Fruit fly (Drosophila melanogaster): ENCODE data around the gene CG18249.

The CG18249 gene

DNA sequence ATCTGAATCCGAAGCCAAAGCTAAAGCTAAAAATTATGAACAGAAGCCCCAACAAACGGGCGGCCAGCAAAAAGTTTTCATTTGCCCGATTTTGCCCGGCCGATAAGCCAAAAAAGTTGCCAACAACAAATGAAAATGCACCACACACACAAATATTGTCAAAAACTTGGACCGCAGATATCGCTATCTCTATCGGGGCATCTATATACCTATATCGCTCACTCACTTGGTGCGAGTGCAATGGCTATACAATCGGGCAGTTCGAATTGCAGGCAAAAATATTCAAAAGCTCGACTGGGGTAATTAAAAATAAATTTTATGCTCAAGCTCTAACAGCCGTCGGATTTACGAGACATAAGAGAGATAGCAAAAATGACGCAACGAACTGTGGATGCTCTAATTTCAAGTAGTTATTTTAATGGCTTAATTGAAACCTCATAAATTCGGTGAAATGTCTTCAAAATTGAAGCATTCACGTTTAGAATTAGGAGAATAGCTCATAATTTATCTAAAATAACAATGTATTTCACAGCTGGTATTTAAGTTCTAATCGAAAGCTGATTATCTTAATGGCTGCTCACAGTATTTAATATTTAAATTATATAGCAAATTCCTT lies 43.8 kb upstream of the CG18249 start:
- TF ChIP-seq CG2678 (tag; optimal IDR thresholded peaks at IDR 0.05) (peak; percentile 25), CG15479 (GFP tag; optimal IDR thresholded peaks at IDR 0.05) (no peak), fru (optimal IDR thresholded peaks at IDR 0.05) (no peak), CG14014 (GFP tag; IDR thresholded peaks at IDR 0.05) (no peak), fd96Cb (tag; optimal IDR thresholded peaks at IDR 0.05) (no peak), row (GFP tag; IDR thresholded peaks at IDR 0.05) (peak; percentile 17; the same call in 1 of the 3 replicates), h (optimal IDR thresholded peaks at IDR 0.05) (no peak), CG30431 (GFP tag; optimal IDR thresholded peaks at IDR 0.05) (no peak), sima (GFP tag; optimal IDR thresholded peaks at IDR 0.05) (no peak), gro (GFP tag; optimal IDR thresholded peaks at IDR 0.05) (no peak), Dll (GFP tag; IDR thresholded peaks at IDR 0.05; ENCODE audit: partially characterized antibody) (no peak), lbe (GFP tag; optimal IDR thresholded peaks at IDR 0.05) (no peak), CG8281 (tag; optimal IDR thresholded peaks at IDR 0.05) (no peak), eyg (GFP tag; optimal IDR thresholded peaks at IDR 0.05) (no peak), Antp (GFP tag; optimal IDR thresholded peaks at IDR 0.05) (no peak), zf30C (GFP tag; optimal IDR thresholded peaks at IDR 0.05) (no peak), C15 (GFP tag; IDR thresholded peaks at IDR 0.05) (no peak), CG15696 (tag; optimal IDR thresholded peaks at IDR 0.05) (no peak), repo (GFP tag; optimal IDR thresholded peaks at IDR 0.05) (no peak), kay (GFP tag; optimal IDR thresholded peaks at IDR 0.05) (no peak), sens (GFP tag) (peak; percentile 15), CG6765 (GFP tag; optimal IDR thresholded peaks at IDR 0.05) (no peak), Hr51 (GFP tag; optimal IDR thresholded peaks at IDR 0.05) (peak in 1 of 2 experiments; percentile 6), aop (GFP tag; IDR thresholded peaks at IDR 0.05) (no peak), Sox102F (GFP tag; optimal IDR thresholded peaks at IDR 0.05) (peak; percentile 17), CG1792 (GFP tag; optimal IDR thresholded peaks at IDR 0.05) (no peak), CG18619 (GFP tag; optimal IDR thresholded peaks at IDR 0.05) (no peak), dan (GFP tag; IDR thresholded peaks at IDR 0.05) (no peak), CG7839 (tag; optimal IDR thresholded peaks at IDR 0.05) (peak; percentile 16), pros (GFP tag; optimal IDR thresholded peaks at IDR 0.05) (no peak), HmgD (GFP tag; optimal IDR thresholded peaks at IDR 0.05) (no peak), CG8359 (GFP tag; optimal IDR thresholded peaks at IDR 0.05; ENCODE audit: borderline replicate concordance) (no peak), CG7928 (GFP tag; optimal IDR thresholded peaks at IDR 0.05) (no peak), CG10431 (GFP tag; optimal IDR thresholded peaks at IDR 0.05) (no peak), Pdp1 (GFP tag; optimal IDR thresholded peaks at IDR 0.05) (peak in 1 of 2 experiments; percentile 5), chn (GFP tag; optimal IDR thresholded peaks at IDR 0.05) (no peak), Abd-B (GFP tag; optimal IDR thresholded peaks at IDR 0.05) (peak; percentile 16), CG43689 (GFP tag; IDR thresholded peaks at IDR 0.05) (no peak), bigmax (GFP tag; optimal IDR thresholded peaks at IDR 0.05) (no peak), Awh (GFP tag; IDR thresholded peaks at IDR 0.05) (no peak), unpg (GFP tag; optimal IDR thresholded peaks at IDR 0.05) (no peak), CG4360 (GFP tag; IDR thresholded peaks at IDR 0.05) (no peak), nerfin-2 (GFP tag; IDR thresholded peaks at IDR 0.05; ENCODE audit: partially characterized antibody) (no peak), grau (tag; optimal IDR thresholded peaks at IDR 0.05) (peak; percentile 22), CG11560 (tag; IDR thresholded peaks at IDR 0.05) (no peak), usp (GFP tag; optimal IDR thresholded peaks at IDR 0.05) (no peak), CG7556 (GFP tag; optimal IDR thresholded peaks at IDR 0.05) (no peak), CG9609 (GFP tag; optimal IDR thresholded peaks at IDR 0.05) (no peak), ind (GFP tag; optimal IDR thresholded peaks at IDR 0.05) (no peak), Med (GFP tag) (peak; percentile 69), Nf-YB (GFP tag; optimal IDR thresholded peaks at IDR 0.05) (peak; percentile 66)
